Fruit fly (Drosophila melanogaster): Measurements from ENCODE around the gene CG33995.

CG33995 gene

dm6 chr2L:5086905-5087522 is 43.9 kb downstream of the CG33995 start (continued):
- TF ChIP-seq CG11504 (tag; optimal IDR thresholded peaks at IDR 0.05) (peak; percentile 90), nerfin-2 (GFP tag; IDR thresholded peaks at IDR 0.05; ENCODE audit: partially characterized antibody) (no peak), Atf3 (GFP tag; optimal IDR thresholded peaks at IDR 0.05) (peak; percentile 21), klu (GFP tag; IDR thresholded peaks at IDR 0.05) (no peak), CG9797 (GFP tag; optimal IDR thresholded peaks at IDR 0.05) (no peak), ci (GFP tag; IDR thresholded peaks at IDR 0.05) (peak; percentile 86), CG6272 (GFP tag; IDR thresholded peaks at IDR 0.05) (no peak), CG1233 (GFP tag; optimal IDR thresholded peaks at IDR 0.05) (peak; percentile 78), Dref (GFP tag; IDR thresholded peaks at IDR 0.05) (no peak), CG30020 (tag; optimal IDR thresholded peaks at IDR 0.05) (peak; percentile 15), CG31441 (GFP tag; IDR thresholded peaks at IDR 0.05) (peak; percentile 92), emc (GFP tag; optimal IDR thresholded peaks at IDR 0.05) (peak; percentile 46), CG13287 (GFP tag; IDR thresholded peaks at IDR 0.05; ENCODE audit: partially characterized antibody) (no peak), Ets65A (GFP tag) (peak; percentile 96), otp (GFP tag; IDR thresholded peaks at IDR 0.05) (peak; percentile 70; the same call in 1 of the 3 replicates), CG7372 (GFP tag; IDR thresholded peaks at IDR 0.05) (0 out of 2 replicates have a peak, but pooled peaks have one; percentile 46), CG12155 (GFP tag; optimal IDR thresholded peaks at IDR 0.05) (peak; percentile 53), Hsf (GFP tag; optimal IDR thresholded peaks at IDR 0.05) (peak; percentile 72), CG8290 (GFP tag; optimal IDR thresholded peaks at IDR 0.05) (peak; percentile 40), CG8290 (tag; optimal IDR thresholded peaks at IDR 0.05) (peak in 1 of 2 experiments; percentile 50), dpn (GFP tag; optimal IDR thresholded peaks at IDR 0.05) (peak; percentile 72 to 74), D (optimal IDR thresholded peaks at IDR 0.05) (no peak), D (GFP tag; optimal IDR thresholded peaks at IDR 0.05) (peak; percentile 83), nerfin-1 (tag; optimal IDR thresholded peaks at IDR 0.05) (peak; percentile 76), sisA (GFP tag; IDR thresholded peaks at IDR 0.05) (peak; percentile 57), CG34376 (GFP tag; optimal IDR thresholded peaks at IDR 0.05) (peak; percentile 44), NfI (GFP tag; optimal IDR thresholded peaks at IDR 0.05) (peak; percentile 79), CG13624 (GFP tag; optimal IDR thresholded peaks at IDR 0.05) (peak; percentile 60), fru (optimal IDR thresholded peaks at IDR 0.05) (no peak), twi (tag; optimal IDR thresholded peaks at IDR 0.05) (peak; percentile 53), CG18476 (GFP tag; optimal IDR thresholded peaks at IDR 0.05) (peak; percentile 57), CG1603 (tag; optimal IDR thresholded peaks at IDR 0.05) (peak; percentile 70), CG11456 (GFP tag; IDR thresholded peaks at IDR 0.05) (0 out of 3 replicates have a peak, but pooled peaks have one; percentile 7), repo (GFP tag; optimal IDR thresholded peaks at IDR 0.05) (peak; percentile 54), CG10462 (GFP tag; optimal IDR thresholded peaks at IDR 0.05) (peak; percentile 41), CG17568 (GFP tag; optimal IDR thresholded peaks at IDR 0.05) (peak; percentile 47), crol (GFP tag; IDR thresholded peaks at IDR 0.05) (0 out of 2 replicates have a peak, but pooled peaks have one; percentile 29), CkIIα-i1 (GFP tag; IDR thresholded peaks at IDR 0.05) (no peak), CG11398 (GFP tag; optimal IDR thresholded peaks at IDR 0.05) (peak; percentile 43), CG10959 (GFP tag; IDR thresholded peaks at IDR 0.05) (peak; percentile 25; the same call in 1 of the 2 replicates), sc (optimal IDR thresholded peaks at IDR 0.05) (no peak), sc (GFP tag; optimal IDR thresholded peaks at IDR 0.05) (peak; percentile 60), slou (GFP tag; optimal IDR thresholded peaks at IDR 0.05) (peak; percentile 81), CG31388 (GFP tag; optimal IDR thresholded peaks at IDR 0.05) (peak; percentile 29), vvl (GFP tag; IDR thresholded peaks at IDR 0.05) (peak; percentile 62; the same call in 1 of the 2 replicates), al (GFP tag; IDR thresholded peaks at IDR 0.05) (no peak; the same call in 1 of the 2 replicates), CG7987 (GFP tag; optimal IDR thresholded peaks at IDR 0.05) (peak; percentile 54), CG17186 (GFP tag; optimal IDR thresholded peaks at IDR 0.05) (peak; percentile 10), CG8924 (tag; optimal IDR thresholded peaks at IDR 0.05) (peak; percentile 86), CG14050 (GFP tag; IDR thresholded peaks at IDR 0.05) (peak; percentile 26; the same call in 1 of the 3 replicates), CG16863 (GFP tag; optimal IDR thresholded peaks at IDR 0.05) (peak; percentile 49)

Measured in whole organism, embryonic.